Fruit fly (Drosophila melanogaster) whole organism, prepupa: ENCODE measurements around the gene Or71a.

Source experiments
- CG1621 ChIP-seq: fragments of 200-800 bp; sonication (Bioruptor generic); optimal IDR thresholded peaks from 3 replicates; lab custom pipeline; 2018; ENCODE audit warnings: missing biosample characterization, mild to moderate bottlenecking, missing genetic modification characterization
- CG3919 ChIP-seq: fragments of 200-800 bp; sonication (Bioruptor generic); optimal IDR thresholded peaks from 3 replicates; lab custom pipeline; 2016; ENCODE audit warnings: missing biosample characterization, missing genetic modification characterization
- fkh ChIP-seq: fragments of 200-800 bp; sonication (Bioruptor generic); optimal IDR thresholded peaks from 3 replicates; lab custom pipeline; 2017; ENCODE audit warnings: missing biosample characterization, mild to moderate bottlenecking, missing genetic modification characterization, moderate library complexity

- TF ChIP-seq fkh (GFP tag; lab: Kevin White, UChicago) = no peak
- no peak for TF ChIP-seq CG1621 (tag; lab: Kevin White, UChicago)
- no peak for TF ChIP-seq CG3919 (GFP tag; lab: Kevin White, UChicago)
Observed at dm6 chr3L:15039510-15039909, 38.7 kb downstream of the Or71a start.
